Worm (Caenorhabditis elegans) whole organism, L4 larva: ENCODE data around the gene F07C6.4.

Experiments used
- F37D6.2 ChIP-seq: sonication (generic microtip); optimal IDR thresholded peaks from 2 replicates; lab custom pipeline; 2016; ENCODE audit warnings: mild to moderate bottlenecking, missing genetic modification characterization, missing compliant biosample characterization
- aly-2 ChIP-seq: sonication (generic microtip); optimal IDR thresholded peaks from 2 replicates; lab custom pipeline; 2018; ENCODE audit warnings: missing biosample characterization, missing genetic modification characterization
- ama-1 ChIP-seq: fragments of 150-350 bp; optimal IDR thresholded peaks from 2 replicates; lab custom pipeline; 2014; ENCODE audit warnings: inconsistent platforms, mixed read lengths
- ceh-20 ChIP-seq: fragments of 200-800 bp; sonication (Bioruptor generic); IDR thresholded peaks from 2 replicates; pipeline ENCODE4 v1.3.6; 2022; ENCODE audit warnings: missing genetic modification reagents, missing genetic modification characterization, missing compliant biosample characterization
- ceh-82 ChIP-seq: sonication (generic microtip); optimal IDR thresholded peaks from 2 replicates; lab custom pipeline; 2017; ENCODE audit warnings: missing biosample characterization, missing genetic modification characterization
- daf-12 ChIP-seq: fragments of 150-350 bp; optimal IDR thresholded peaks from 2 replicates; lab custom pipeline; 2014; ENCODE audit warnings: missing biosample characterization, missing genetic modification reagents, missing genetic modification characterization
- lsy-2 ChIP-seq, 2 experiments: fragments of 150-350 bp in 1 of 2; sonication (generic microtip) in 1 of 2; optimal IDR thresholded peaks; 2 replicates each; lab custom pipeline; 2014 to 2017; ENCODE audit warnings: missing biosample characterization in 2 of 2, missing genetic modification characterization in 2 of 2
- mdl-1 ChIP-seq, 2 experiments: fragments of 150-350 bp in 1 of 2; sonication (generic microtip) in 1 of 2; optimal IDR thresholded peaks; 2 replicates each; lab custom pipeline; 2014 to 2017; ENCODE audit warnings: missing biosample characterization in 2 of 2, missing genetic modification characterization in 2 of 2
- nhr-6 ChIP-seq: fragments of 150-350 bp; optimal IDR thresholded peaks from 2 replicates; lab custom pipeline; 2014; ENCODE audit warnings: missing biosample characterization, missing genetic modification characterization
- unc-130 ChIP-seq: sonication (generic microtip); optimal IDR thresholded peaks from 2 replicates; lab custom pipeline; 2016; ENCODE audit warnings: missing genetic modification reagents, missing genetic modification characterization, missing compliant biosample characterization

ce11 chrIV:12789088-12789487, 16.6 kb upstream of the F07C6.4 start, which contains the start of gene F07C6.3:
- TF ChIP-seq lsy-2 (tag; optimal IDR thresholded peaks at IDR 0.05; lab: Kevin White, UChicago), result no peak
- no peak for TF ChIP-seq aly-2 (tag; lab: Kevin White, UChicago)
- no peak for TF ChIP-seq unc-130 (GFP tag; lab: Kevin White, UChicago)
- TF ChIP-seq ama-1 (lab: Kevin White, UChicago), result no peak
- TF ChIP-seq ceh-20 (GFP tag; lab: Robert Waterston, UW), result no peak
- TF ChIP-seq nhr-6 (tag; lab: Kevin White, UChicago), result no peak
- no peak for TF ChIP-seq F37D6.2 (tag; lab: Kevin White, UChicago)
- TF ChIP-seq ceh-82, result no peak
- no peak for TF ChIP-seq daf-12 (tag; lab: Kevin White, UChicago)
- no peak for TF ChIP-seq mdl-1 (tag; optimal IDR thresholded peaks at IDR 0.05; lab: Kevin White, UChicago)
